Worm (Caenorhabditis elegans): ENCODE data around the gene F40B5.2.

Gene F40B5.2

DNA sequence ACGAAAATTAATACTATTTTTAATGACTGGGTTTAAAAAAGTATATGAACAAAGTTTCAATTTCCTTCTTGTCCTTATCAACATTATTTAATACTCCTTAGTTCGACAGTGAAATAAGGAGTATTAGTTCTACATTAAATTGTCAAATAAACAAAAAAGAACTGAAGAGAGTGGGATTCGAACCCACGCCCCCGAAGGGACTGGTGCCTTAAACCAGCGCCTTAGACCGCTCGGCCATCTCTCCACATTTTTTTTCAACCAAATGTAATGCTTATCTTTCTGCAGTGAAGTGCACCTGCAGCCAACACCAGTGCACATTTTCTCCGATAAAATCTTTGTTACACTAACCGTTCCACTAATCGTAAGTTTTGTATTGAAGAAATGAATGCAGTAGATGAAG, 51.6 kb downstream of the F40B5.2 start (continued):
- TF ChIP-seq sdz-38 (tag; optimal IDR thresholded peaks at IDR 0.05): no peak
- no peak for TF ChIP-seq mes-4 (tag; optimal IDR thresholded peaks at IDR 0.05)
- TF ChIP-seq F39B2.1 (GFP tag; IDR thresholded peaks at IDR 0.05): no peak
- TF ChIP-seq F33H1.4 (GFP tag; IDR thresholded peaks at IDR 0.05): no peak
- TF ChIP-seq ekl-4 (GFP tag; IDR thresholded peaks at IDR 0.05): no peak
- TF ChIP-seq athp-1 (tag; optimal IDR thresholded peaks at IDR 0.05): no peak
- peak; percentile 54 for TF ChIP-seq nhr-90 (tag; optimal IDR thresholded peaks at IDR 0.05)
- peak; percentile 31 for TF ChIP-seq him-1 (tag; optimal IDR thresholded peaks at IDR 0.05)
- TF ChIP-seq Y95B8A.8 (GFP tag; IDR thresholded peaks at IDR 0.05): no peak
- TF ChIP-seq Y56A3A.18 (GFP tag; IDR thresholded peaks at IDR 0.05): 0 out of 2 replicates have a peak, but pooled peaks have one; percentile 24
- TF ChIP-seq rpc-1 (optimal IDR thresholded peaks at IDR 0.05): peak; percentile 67
- peak; percentile 82 for TF ChIP-seq rpc-1 (tag; optimal IDR thresholded peaks at IDR 0.05)
- no peak for TF ChIP-seq chd-7 (tag; optimal IDR thresholded peaks at IDR 0.05)
- TF ChIP-seq mxl-1 (tag; optimal IDR thresholded peaks at IDR 0.05): no peak
- TF ChIP-seq F57A8.1 (GFP tag; optimal IDR thresholded peaks at IDR 0.05): no peak
- TF ChIP-seq egrh-3 (GFP tag; IDR thresholded peaks at IDR 0.05): 0 out of 2 replicates have a peak, but pooled peaks have one; percentile 26
- TF ChIP-seq T26A5.8 (tag; optimal IDR thresholded peaks at IDR 0.05): no peak
- no peak for TF ChIP-seq C06A6.2 (GFP tag; conservative IDR thresholded peaks at IDR 0.05)
- TF ChIP-seq attf-6 (GFP tag; IDR thresholded peaks at IDR 0.05): no peak
- TF ChIP-seq ama-1 (optimal IDR thresholded peaks at IDR 0.05): no peak
- TF ChIP-seq ama-1 (GFP tag; optimal IDR thresholded peaks at IDR 0.05): no peak
- TF ChIP-seq efl-1 (GFP tag; optimal IDR thresholded peaks at IDR 0.05): no peak
- no peak for TF ChIP-seq nfyb-1 (GFP tag; IDR thresholded peaks at IDR 0.05)
- peak; percentile 5 for TF ChIP-seq snpc-4 (GFP tag; optimal IDR thresholded peaks at IDR 0.05)
- peak in 2 of 4 experiments; percentile 35 to 63 for TF ChIP-seq snpc-4 (tag; optimal IDR thresholded peaks at IDR 0.05)
- TF ChIP-seq ceh-58 (GFP tag; IDR thresholded peaks at IDR 0.05): no peak
- no peak for TF ChIP-seq somi-1 (GFP tag; optimal IDR thresholded peaks at IDR 0.05)
- no peak for TF ChIP-seq let-526 (GFP tag; IDR thresholded peaks at IDR 0.05)
- no peak for TF ChIP-seq B0336.3 (GFP tag; IDR thresholded peaks at IDR 0.05)
- TF ChIP-seq hlh-26 (GFP tag; conservative IDR thresholded peaks at IDR 0.05): no peak
- TF ChIP-seq ztf-6 (GFP tag; IDR thresholded peaks at IDR 0.05): no peak
- no peak for TF ChIP-seq egl-44 (GFP tag; IDR thresholded peaks at IDR 0.05)
- no peak for TF ChIP-seq cebp-1 (GFP tag; IDR thresholded peaks at IDR 0.05)
- peak; percentile 26 for TF ChIP-seq cebp-1 (tag; optimal IDR thresholded peaks at IDR 0.05)
- peak; percentile 8 for TF ChIP-seq ZK185.1 (tag; optimal IDR thresholded peaks at IDR 0.05; ENCODE audit: poor library complexity, severe bottlenecking)
- no peak for TF ChIP-seq sea-2 (GFP tag; IDR thresholded peaks at IDR 0.05)
- no peak for TF ChIP-seq repo-1 (tag; optimal IDR thresholded peaks at IDR 0.05)
- TF ChIP-seq dpff-1 (tag; optimal IDR thresholded peaks at IDR 0.05): no peak
- no peak for TF ChIP-seq gei-17 (GFP tag; optimal IDR thresholded peaks at IDR 0.05)
- TF ChIP-seq madf-3 (GFP tag; IDR thresholded peaks at IDR 0.05): no peak
- TF ChIP-seq pha-4 (tag; optimal IDR thresholded peaks at IDR 0.05): no peak
- no peak for TF ChIP-seq lin-35 (GFP tag; optimal IDR thresholded peaks at IDR 0.05)
- peak; percentile 64 for TF ChIP-seq D2030.7 (GFP tag; IDR thresholded peaks at IDR 0.05)
- TF ChIP-seq sptf-2 (GFP tag; optimal IDR thresholded peaks at IDR 0.05): no peak
- TF ChIP-seq tbp1 (GFP tag; optimal IDR thresholded peaks at IDR 0.05): peak; percentile 89
- TF ChIP-seq madf-8 (GFP tag; conservative IDR thresholded peaks at IDR 0.05): no peak
- no peak for TF ChIP-seq ceh-79 (tag; optimal IDR thresholded peaks at IDR 0.05)
- TF ChIP-seq K12H6.12 (tag; optimal IDR thresholded peaks at IDR 0.05): no peak
- no peak for TF ChIP-seq zim-3 (tag; optimal IDR thresholded peaks at IDR 0.05)
- TF ChIP-seq attf-3 (GFP tag; conservative IDR thresholded peaks at IDR 0.05): no peak
- 0 out of 2 replicates have a peak, but pooled peaks have one; percentile 8 for TF ChIP-seq mcd-1 (GFP tag; IDR thresholded peaks at IDR 0.05)
- no peak for TF ChIP-seq unc-62 (GFP tag; optimal IDR thresholded peaks at IDR 0.05)
